Worm (Caenorhabditis elegans) whole organism, L4 larva: ENCODE results near the gene F46H5.5.

Experiments used
- F10B5.3 ChIP-seq: sonication (generic microtip); optimal IDR thresholded peaks from 2 replicates; lab custom pipeline; 2016; ENCODE audit warnings: mild to moderate bottlenecking, missing genetic modification characterization, missing compliant biosample characterization
- aha-1 ChIP-seq: fragments of 150-350 bp; peaks from one replicate; lab custom pipeline; 2014; ENCODE audit warnings: missing biosample characterization, missing genetic modification characterization
- ceh-28 ChIP-seq: fragments of 150-350 bp; optimal IDR thresholded peaks from 2 replicates; lab custom pipeline; 2014; ENCODE audit warnings: missing biosample characterization, missing genetic modification reagents, missing genetic modification characterization
- ceh-44 ChIP-seq: fragments of 200-800 bp; sonication (Bioruptor generic); IDR thresholded peaks from 2 replicates; pipeline ENCODE4 v1.3.6; 2022; ENCODE audit warnings: missing genetic modification reagents, missing genetic modification characterization, missing compliant biosample characterization
- ces-1 ChIP-seq: fragments of 150-350 bp; sonication (generic microtip); optimal IDR thresholded peaks from 4 replicates; lab custom pipeline; 2014; ENCODE audit warnings: missing biosample characterization, missing genetic modification reagents, missing genetic modification characterization
- ctbp-1 ChIP-seq: fragments of 200-800 bp; sonication (Bioruptor generic); IDR thresholded peaks from 2 replicates; pipeline ENCODE4 v1.3.6; 2022; ENCODE audit warnings: missing genetic modification reagents, missing genetic modification characterization, missing compliant biosample characterization
- daf-12 ChIP-seq: fragments of 150-350 bp; optimal IDR thresholded peaks from 2 replicates; lab custom pipeline; 2014; ENCODE audit warnings: missing biosample characterization, missing genetic modification reagents, missing genetic modification characterization
- daf-19 ChIP-seq: fragments of 200-800 bp; sonication (Bioruptor generic); conservative IDR thresholded peaks from 2 replicates; pipeline ENCODE4 v1.3.6; 2022; ENCODE audit warnings: missing genetic modification characterization, missing compliant biosample characterization
- daf-8 ChIP-seq: fragments of 200-800 bp; sonication (Bioruptor generic); IDR thresholded peaks from 2 replicates; pipeline ENCODE4 v1.3.6; 2022; ENCODE audit warnings: missing genetic modification characterization, missing compliant biosample characterization
- dmd-8 ChIP-seq: fragments of 200-800 bp; sonication (Bioruptor generic); IDR thresholded peaks from 2 replicates; pipeline ENCODE4 v1.3.6; 2022; ENCODE audit warnings: missing genetic modification characterization, missing compliant biosample characterization
- egl-27 ChIP-seq: sonication (generic microtip); optimal IDR thresholded peaks from 3 replicates; lab custom pipeline; 2017; ENCODE audit warnings: missing biosample characterization, missing genetic modification reagents, missing genetic modification characterization
- hif-1 ChIP-seq, 2 experiments: sonication (generic microtip); optimal IDR thresholded peaks; 2 replicates each; lab custom pipeline; 2016 to 2017; ENCODE audit warnings: missing compliant biosample characterization in 2 of 2, missing genetic modification characterization in 2 of 2, missing genetic modification reagents in 2 of 2, missing genotype in 2 of 2, mild to moderate bottlenecking in 1 of 2
- hlh-11 ChIP-seq: fragments of 200-800 bp; sonication (Bioruptor generic); optimal IDR thresholded peaks from 2 replicates; lab custom pipeline; 2018; ENCODE audit warnings: mild to moderate bottlenecking, missing genetic modification characterization, missing compliant biosample characterization
- lim-7 ChIP-seq: fragments of 200-800 bp; sonication (Bioruptor generic); IDR thresholded peaks from 2 replicates; pipeline ENCODE4 v1.3.6; 2022; ENCODE audit warnings: missing genetic modification characterization, missing compliant biosample characterization
- lin-13 ChIP-seq: fragments of 150-350 bp; optimal IDR thresholded peaks from 2 replicates; lab custom pipeline; 2014; ENCODE audit warnings: missing biosample characterization, missing genetic modification reagents, missing genetic modification characterization
- lir-3 ChIP-seq: sonication (generic microtip); optimal IDR thresholded peaks from 2 replicates; lab custom pipeline; 2016; ENCODE audit warnings: mild to moderate bottlenecking, missing genetic modification characterization, missing compliant biosample characterization
- mxl-2 ChIP-seq: fragments of 200-800 bp; sonication (Bioruptor generic); conservative IDR thresholded peaks from 2 replicates; pipeline ENCODE4 v1.3.6; 2022; ENCODE audit warnings: missing genetic modification reagents, missing genetic modification characterization, missing compliant biosample characterization
- mxl-3 ChIP-seq: fragments of 200-800 bp; sonication (Bioruptor generic); optimal IDR thresholded peaks from 2 replicates; lab custom pipeline; 2018; ENCODE audit warnings: mild to moderate bottlenecking, missing genetic modification characterization, missing compliant biosample characterization
- nhr-10 ChIP-seq: fragments of 150-350 bp; optimal IDR thresholded peaks from 2 replicates; lab custom pipeline; 2014; ENCODE audit warnings: missing biosample characterization, missing genetic modification characterization
- nhr-28 ChIP-seq: fragments of 150-350 bp; optimal IDR thresholded peaks from 2 replicates; lab custom pipeline; 2014; ENCODE audit warnings: missing biosample characterization, missing genetic modification characterization
- rbr-2 ChIP-seq: sonication (generic microtip); optimal IDR thresholded peaks from 2 replicates; lab custom pipeline; 2016; ENCODE audit warnings: missing genotype, missing genetic modification characterization, missing compliant biosample characterization
- sdz-12 ChIP-seq: fragments of 200-800 bp; sonication (Bioruptor generic); optimal IDR thresholded peaks from 2 replicates; lab custom pipeline; 2018; ENCODE audit warnings: mild to moderate bottlenecking, missing genetic modification characterization, missing compliant biosample characterization
- set-16 ChIP-seq: fragments of 200-800 bp; sonication (Bioruptor generic); IDR thresholded peaks from 2 replicates; pipeline ENCODE4 v1.3.6; 2022; ENCODE audit warnings: missing genetic modification reagents, missing genetic modification characterization, missing compliant biosample characterization
- tag-97 ChIP-seq: fragments of 200-800 bp; sonication (Bioruptor generic); IDR thresholded peaks from 2 replicates; pipeline ENCODE4 v1.3.6; 2022; ENCODE audit warnings: missing genetic modification characterization, missing compliant biosample characterization
- unc-130 ChIP-seq: sonication (generic microtip); optimal IDR thresholded peaks from 2 replicates; lab custom pipeline; 2016; ENCODE audit warnings: missing genetic modification reagents, missing genetic modification characterization, missing compliant biosample characterization
- unc-39 ChIP-seq: sonication (generic microtip); optimal IDR thresholded peaks from 2 replicates; lab custom pipeline; 2017; ENCODE audit warnings: missing biosample characterization, missing genetic modification characterization
- unc-62 ChIP-seq, 3 experiments: fragments of 150-350 bp in 1 of 3; sonication (generic microtip); optimal IDR thresholded peaks in 2 of 3; peaks in 1 of 3; 1 replicate in 1 of 3; 2 replicates in 2 of 3; lab custom pipeline; 2014 to 2017; ENCODE audit warnings: missing biosample characterization in 3 of 3, missing genetic modification characterization in 3 of 3, missing genetic modification reagents in 3 of 3, missing genotype in 1 of 3
- ztf-7 ChIP-seq: fragments of 150-350 bp; optimal IDR thresholded peaks from 2 replicates; lab custom pipeline; 2014; ENCODE audit warnings: missing biosample characterization, missing genetic modification characterization

Gene F46H5.5

ce11 chrX:7284724-7285184, 28.0 kb upstream of the F46H5.5 start (continued):
- no peak for TF ChIP-seq unc-130
- no peak for TF ChIP-seq lir-3 (tag; lab: Kevin White, UChicago)
- no peak for TF ChIP-seq unc-39 (tag; lab: Kevin White, UChicago)
- no peak for TF ChIP-seq mxl-3 (GFP tag; lab: Kevin White, UChicago)

ce11 chrX:7283136-7283535, 26.3 kb upstream of the F46H5.5 start:
- TF ChIP-seq hif-1 (tag; optimal IDR thresholded peaks at IDR 0.05; lab: Kevin White, UChicago) (no peak), unc-62 (GFP tag; optimal IDR thresholded peaks at IDR 0.05 in 1 of 2; lab: Kevin White, UChicago) (peak in 1 of 2 experiments; percentile 8), unc-62 (tag; optimal IDR thresholded peaks at IDR 0.05; lab: Kevin White, UChicago) (no peak), aha-1 (tag; lab: Kevin White, UChicago) (peak; percentile 96), nhr-10 (no peak), tag-97 (GFP tag; lab: Robert Waterston, UW) (no peak)

ce11 chrX:7281347-7281746, 24.6 kb upstream of the F46H5.5 start:
- TF ChIP-seq set-16 (GFP tag; lab: Robert Waterston, UW) (peak; percentile 36; the same call in 1 of the 2 replicates), ces-1 (GFP tag; lab: Kevin White, UChicago) (no peak), egl-27 (tag; lab: Kevin White, UChicago) (no peak), daf-8 (GFP tag; lab: Robert Waterston, UW) (no peak), lir-3 (tag; lab: Kevin White, UChicago) (no peak), mxl-2 (GFP tag; lab: Robert Waterston, UW) (no peak)
- TF ChIP-seq, all 104 proteins: peak for 1

ce11 chrX:7279671-7280389, 23.0 kb upstream of the F46H5.5 start, which contains the start of gene unc-10:
Gene unc-10, minus strand, starts transcription at chrX:7280322.
- no peak for TF ChIP-seq daf-19
- no peak for TF ChIP-seq lin-13
- TF ChIP-seq ztf-7: no peak
- peak in 1 of 2 experiments; percentile 95 for TF ChIP-seq unc-62 (GFP tag; optimal IDR thresholded peaks at IDR 0.05 in 1 of 2; lab: Kevin White, UChicago)
- no peak for TF ChIP-seq unc-62 (tag; optimal IDR thresholded peaks at IDR 0.05; lab: Kevin White, UChicago)
- TF ChIP-seq set-16 (GFP tag; lab: Robert Waterston, UW): peak; percentile 76
- TF ChIP-seq hlh-11: no peak
- peak; percentile 34 for TF ChIP-seq aha-1 (tag; lab: Kevin White, UChicago)

ce11 chrX:7278095-7278494, 21.3 kb upstream of the F46H5.5 start:
- TF ChIP-seq unc-62 (GFP tag; optimal IDR thresholded peaks at IDR 0.05 in 1 of 2; lab: Kevin White, UChicago): peak in 1 of 2 experiments; percentile 95
- no peak for TF ChIP-seq unc-62 (tag; optimal IDR thresholded peaks at IDR 0.05; lab: Kevin White, UChicago)
- no peak for TF ChIP-seq rbr-2 (tag; lab: Kevin White, UChicago)

- no peak for TF ChIP-seq daf-12
- no peak for TF ChIP-seq ctbp-1 (GFP tag; lab: Robert Waterston, UW)
- TF ChIP-seq lim-7: no peak
- TF ChIP-seq ceh-28: no peak
- no peak for TF ChIP-seq ztf-7
- TF ChIP-seq F10B5.3 (tag; lab: Kevin White, UChicago): no peak
- TF ChIP-seq ceh-44 (GFP tag; lab: Robert Waterston, UW): no peak
- no peak for TF ChIP-seq sdz-12 (GFP tag; lab: Kevin White, UChicago)
- no peak for TF ChIP-seq dmd-8 (GFP tag; lab: Robert Waterston, UW)
These were observed 15.2 kb upstream of the F46H5.5 start, which contains the start of gene F46H5.11 for ce11 chrX:7271968-7272367. Gene F46H5.11, minus strand, starts transcription at chrX:7272068.

- 0 out of 2 replicates have a peak, but pooled peaks have one; percentile 38 for TF ChIP-seq set-16 (GFP tag; lab: Robert Waterston, UW)
- no peak for TF ChIP-seq nhr-28 (tag; lab: Kevin White, UChicago)
- TF ChIP-seq, all 104 proteins: peak for 1
These were observed 12.6 kb upstream of the F46H5.5 start, which contains the start of gene grd-7 for ce11 chrX:7269379-7269778. Gene grd-7, minus strand, starts transcription at chrX:7269479.
